Fruit fly (Drosophila melanogaster) whole organism, embryonic: ENCODE measurements around the gene Sirt4.

Experiments
- B-H1 ChIP-seq: fragments of 200-800 bp; sonication (Bioruptor generic); IDR thresholded peaks from 3 replicates; pipeline ENCODE4 v1.3.6; 2022; ENCODE audit warnings: missing biosample characterization, missing genetic modification characterization
- CG10267 ChIP-seq: fragments of 200-800 bp; sonication (Bioruptor generic); optimal IDR thresholded peaks from 2 replicates; lab custom pipeline; 2018; ENCODE audit warnings: missing biosample characterization, mild to moderate bottlenecking, missing genetic modification characterization, moderate library complexity
- CG10462 ChIP-seq: fragments of 200-800 bp; sonication (Bioruptor generic); optimal IDR thresholded peaks from 2 replicates; lab custom pipeline; 2016; ENCODE audit warnings: missing biosample characterization, missing genetic modification characterization
- CG10565 ChIP-seq: fragments of 200-800 bp; sonication (Bioruptor generic); optimal IDR thresholded peaks from 3 replicates; lab custom pipeline; 2016; ENCODE audit warnings: missing biosample characterization, mild to moderate bottlenecking, missing genetic modification characterization
- CG11456 ChIP-seq: fragments of 200-800 bp; sonication (Bioruptor generic); IDR thresholded peaks from 3 replicates; pipeline ENCODE4 v1.3.6; 2022; ENCODE audit warnings: missing biosample characterization, missing genetic modification characterization
- CG11723 ChIP-seq: fragments of 200-800 bp; sonication (Bioruptor generic); optimal IDR thresholded peaks from 2 replicates; lab custom pipeline; 2017; ENCODE audit warnings: missing biosample characterization, mild to moderate bottlenecking, missing genetic modification characterization
- CG12659 ChIP-seq: fragments of 200-800 bp; sonication (Bioruptor generic); optimal IDR thresholded peaks from 3 replicates; lab custom pipeline; 2017; ENCODE audit warnings: mild to moderate bottlenecking, missing biosample characterization, missing genetic modification reagents, missing genetic modification characterization
- CG13424 ChIP-seq: fragments of 200-800 bp; sonication (Bioruptor generic); optimal IDR thresholded peaks from 2 replicates; lab custom pipeline; 2019; ENCODE audit warnings: missing biosample characterization, mild to moderate bottlenecking, missing genetic modification characterization, moderate library complexity
- CG15514 ChIP-seq: fragments of 200-800 bp; sonication (Bioruptor generic); optimal IDR thresholded peaks from 3 replicates; lab custom pipeline; 2017; ENCODE audit warnings: missing biosample characterization, missing genetic modification characterization, mild to moderate bottlenecking, moderate library complexity, missing genetic modification reagents
- CG1602 ChIP-seq: fragments of 200-800 bp; sonication (Bioruptor generic); optimal IDR thresholded peaks from 3 replicates; lab custom pipeline; 2016; ENCODE audit warnings: missing biosample characterization, missing genetic modification characterization
- CG18011 ChIP-seq: fragments of 200-800 bp; sonication (Bioruptor generic); optimal IDR thresholded peaks from 2 replicates; lab custom pipeline; 2017; ENCODE audit warnings: missing biosample characterization, missing genetic modification characterization, mild to moderate bottlenecking, moderate library complexity, missing genotype
- CG2120 ChIP-seq: fragments of 200-800 bp; sonication (Bioruptor generic); optimal IDR thresholded peaks from 3 replicates; lab custom pipeline; 2016; ENCODE audit warnings: missing biosample characterization, missing genetic modification characterization
- CG2202 ChIP-seq: fragments of 200-800 bp; sonication (Bioruptor generic); optimal IDR thresholded peaks from 2 replicates; lab custom pipeline; 2018; ENCODE audit warnings: missing biosample characterization, mild to moderate bottlenecking, missing genetic modification characterization
- CG2889 ChIP-seq: fragments of 200-800 bp; sonication (Bioruptor generic); IDR thresholded peaks from 3 replicates; pipeline ENCODE4 v1.3.6; 2022; ENCODE audit warnings: missing biosample characterization, missing genetic modification characterization
- CG30403 ChIP-seq: fragments of 200-800 bp; sonication (Bioruptor generic); optimal IDR thresholded peaks from 3 replicates; lab custom pipeline; 2016; ENCODE audit warnings: missing biosample characterization, missing genetic modification characterization
- CG31441 ChIP-seq: fragments of 200-800 bp; sonication (Bioruptor generic); IDR thresholded peaks from 2 replicates; pipeline ENCODE4 v1.3.6; 2022; ENCODE audit warnings: missing biosample characterization, missing genetic modification characterization
- CG32772 ChIP-seq: fragments of 200-800 bp; sonication (Bioruptor generic); IDR thresholded peaks from 2 replicates; pipeline ENCODE4 v1.3.6; 2022; ENCODE audit warnings: missing biosample characterization, missing genetic modification characterization
- CG3838 ChIP-seq: fragments of 200-800 bp; sonication (Bioruptor generic); optimal IDR thresholded peaks from 3 replicates; lab custom pipeline; 2016; ENCODE audit warnings: missing biosample characterization, missing genetic modification characterization
- CG3847 ChIP-seq: fragments of 200-800 bp; sonication (Bioruptor generic); IDR thresholded peaks from 2 replicates; pipeline ENCODE4 v1.3.6; 2022; ENCODE audit warnings: missing biosample characterization, missing genetic modification characterization
- CG4617 ChIP-seq: fragments of 200-800 bp; sonication (Bioruptor generic); optimal IDR thresholded peaks from 3 replicates; lab custom pipeline; 2016; ENCODE audit warnings: missing biosample characterization, missing genetic modification characterization, borderline replicate concordance
- CG5180 ChIP-seq: fragments of 200-800 bp; sonication (Bioruptor generic); optimal IDR thresholded peaks from 3 replicates; lab custom pipeline; 2017; ENCODE audit warnings: missing biosample characterization, missing genetic modification characterization, mild to moderate bottlenecking, moderate library complexity, missing genetic modification reagents
- CG8290 ChIP-seq, 3 experiments: fragments of 200-800 bp; sonication (Bioruptor generic); optimal IDR thresholded peaks; 2 replicates each; lab custom pipeline; 2016 to 2019; ENCODE audit warnings: missing biosample characterization in 3 of 3, missing genetic modification characterization in 3 of 3, mild to moderate bottlenecking in 2 of 3, moderate library complexity in 1 of 3
- CG8924 ChIP-seq: fragments of 200-800 bp; optimal IDR thresholded peaks from 3 replicates; lab custom pipeline; 2019; ENCODE audit warnings: missing biosample characterization, mild to moderate bottlenecking, missing genetic modification characterization, moderate library complexity
- CG9932 ChIP-seq: fragments of 200-800 bp; sonication (Bioruptor generic); IDR thresholded peaks from 2 replicates; pipeline ENCODE4 v1.3.6; 2022; ENCODE audit warnings: missing biosample characterization, missing genetic modification characterization
- CoRest ChIP-seq: fragments of 200-800 bp; sonication (Bioruptor generic); optimal IDR thresholded peaks from 3 replicates; lab custom pipeline; 2018; ENCODE audit warnings: missing biosample characterization, mild to moderate bottlenecking, missing genetic modification characterization, moderate library complexity
- Dad ChIP-seq: fragments of 200-800 bp; sonication (Bioruptor generic); optimal IDR thresholded peaks from 3 replicates; lab custom pipeline; 2016; ENCODE audit warnings: missing biosample characterization, missing genetic modification characterization
- Dek ChIP-seq: fragments of 200-800 bp; sonication (Bioruptor generic); optimal IDR thresholded peaks from 3 replicates; lab custom pipeline; 2019; ENCODE audit warnings: missing biosample characterization, mild to moderate bottlenecking, missing genetic modification characterization, moderate library complexity
- Dll ChIP-seq: fragments of 200-800 bp; sonication (Bioruptor generic); IDR thresholded peaks from 4 replicates; pipeline ENCODE4 v1.3.6; 2022; ENCODE audit warnings: missing biosample characterization, missing genetic modification characterization; ENCODE audit not compliant: partially characterized antibody
- H2.0 ChIP-seq: fragments of 200-800 bp; sonication (Bioruptor generic); IDR thresholded peaks from 2 replicates; pipeline ENCODE4 v1.3.6; 2022; ENCODE audit warnings: missing biosample characterization, missing genetic modification characterization
- Opbp ChIP-seq: fragments of 200-800 bp; sonication (Bioruptor generic); IDR thresholded peaks from 3 replicates; pipeline ENCODE4 v1.3.6; 2022; ENCODE audit warnings: missing biosample characterization, missing genetic modification characterization; ENCODE audit not compliant: partially characterized antibody
- Optix ChIP-seq: fragments of 200-800 bp; sonication (Bioruptor generic); IDR thresholded peaks from 3 replicates; pipeline ENCODE4 v1.3.6; 2022; ENCODE audit warnings: missing biosample characterization, missing genetic modification characterization
- Pdp1 ChIP-seq, 2 experiments: fragments of 200-800 bp; sonication (Bioruptor generic); optimal IDR thresholded peaks; 3 replicates each; lab custom pipeline; 2016; ENCODE audit warnings: missing biosample characterization in 2 of 2, missing genetic modification characterization in 2 of 2, mild to moderate bottlenecking in 1 of 2, moderate library complexity in 1 of 2
- Rfx ChIP-seq: fragments of 200-800 bp; sonication (Bioruptor generic); IDR thresholded peaks from 2 replicates; pipeline ENCODE4 v1.3.6; 2022; ENCODE audit warnings: missing biosample characterization, missing genetic modification characterization
- Sox102F ChIP-seq: fragments of 200-800 bp; sonication (Bioruptor generic); optimal IDR thresholded peaks from 2 replicates; lab custom pipeline; 2018; ENCODE audit warnings: missing biosample characterization, mild to moderate bottlenecking, missing genetic modification characterization, moderate library complexity
- Sry-β ChIP-seq: fragments of 200-800 bp; sonication (Bioruptor generic); optimal IDR thresholded peaks from 2 replicates; lab custom pipeline; 2018; ENCODE audit warnings: missing biosample characterization, mild to moderate bottlenecking, missing genetic modification characterization, moderate library complexity
- Taf1 ChIP-seq: fragments of 200-800 bp; sonication (Bioruptor generic); IDR thresholded peaks from 2 replicates; pipeline ENCODE4 v1.3.6; 2022; ENCODE audit warnings: missing biosample characterization, missing genetic modification characterization
- cad ChIP-seq: fragments of >200 bp; optimal IDR thresholded peaks from 2 replicates; lab custom pipeline; 2017; ENCODE audit warnings: missing biosample characterization, missing genetic modification characterization
- cg ChIP-seq: fragments of 200-800 bp; sonication (Bioruptor generic); optimal IDR thresholded peaks from 3 replicates; lab custom pipeline; 2019; ENCODE audit warnings: missing biosample characterization, mild to moderate bottlenecking, missing genetic modification characterization, moderate library complexity
- chm ChIP-seq: fragments of 200-800 bp; sonication (Bioruptor generic); IDR thresholded peaks from 2 replicates; pipeline ENCODE4 v1.3.6; 2022; ENCODE audit warnings: missing biosample characterization, missing genetic modification characterization
- croc ChIP-seq: fragments of 200-800 bp; sonication (Bioruptor generic); conservative IDR thresholded peaks from 3 replicates; pipeline ENCODE4 v1.3.6; 2022; ENCODE audit warnings: missing biosample characterization, missing genetic modification characterization
- dpn ChIP-seq, 2 experiments: fragments of 200-800 bp; sonication (Bioruptor generic); optimal IDR thresholded peaks; 3 replicates each; lab custom pipeline; 2016; ENCODE audit warnings: missing biosample characterization in 2 of 2, missing genetic modification characterization in 2 of 2
- ewg ChIP-seq: fragments of 200-800 bp; sonication (Bioruptor generic); optimal IDR thresholded peaks from 3 replicates; lab custom pipeline; 2017; ENCODE audit warnings: mild to moderate bottlenecking, missing biosample characterization, missing genetic modification reagents, missing genetic modification characterization
- luna ChIP-seq: fragments of 200-800 bp; sonication (Bioruptor generic); optimal IDR thresholded peaks from 2 replicates; lab custom pipeline; 2016; ENCODE audit warnings: missing biosample characterization, missing genetic modification characterization
- mirr ChIP-seq: fragments of 200-800 bp; sonication (Bioruptor generic); optimal IDR thresholded peaks from 3 replicates; lab custom pipeline; 2018; ENCODE audit warnings: missing biosample characterization, mild to moderate bottlenecking, missing genetic modification characterization
- p53 ChIP-seq: fragments of 200-800 bp; sonication (Bioruptor generic); optimal IDR thresholded peaks from 2 replicates; lab custom pipeline; 2016; ENCODE audit warnings: missing biosample characterization, missing genetic modification characterization
- pita ChIP-seq: fragments of 200-800 bp; sonication (Bioruptor generic); optimal IDR thresholded peaks from 2 replicates; lab custom pipeline; 2017; ENCODE audit warnings: missing biosample characterization, mild to moderate bottlenecking, missing genetic modification characterization
- pum ChIP-seq: fragments of 200-800 bp; sonication (Bioruptor generic); optimal IDR thresholded peaks from 2 replicates; lab custom pipeline; 2016; ENCODE audit warnings: missing biosample characterization, missing genetic modification characterization
- tna ChIP-seq: fragments of 200-800 bp; sonication (Bioruptor generic); IDR thresholded peaks from 2 replicates; pipeline ENCODE4 v1.3.6; 2022; ENCODE audit warnings: missing biosample characterization, missing genetic modification characterization; ENCODE audit not compliant: partially characterized antibody
- wek ChIP-seq: fragments of 200-800 bp; sonication (Bioruptor generic); optimal IDR thresholded peaks from 3 replicates; lab custom pipeline; 2018; ENCODE audit warnings: missing biosample characterization, mild to moderate bottlenecking, missing genetic modification characterization, moderate library complexity

The Sirt4 gene

dm6 chrX:5698087-5698727, 32.5 kb upstream of the Sirt4 start, which contains the start of gene AdamTS-B (continued):
- TF ChIP-seq CG8290 (GFP tag; optimal IDR thresholded peaks at IDR 0.05; lab: Kevin White, UChicago), result peak; percentile 47
- no peak for TF ChIP-seq CG8290 (tag; optimal IDR thresholded peaks at IDR 0.05; lab: Kevin White, UChicago)
- peak; percentile 68 for TF ChIP-seq Rfx (GFP tag; lab: Robert Waterston, UW)
- TF ChIP-seq CoRest, result peak; percentile 69
- peak; percentile 98 for TF ChIP-seq CG5180 (GFP tag; lab: Kevin White, UChicago)
- no peak for TF ChIP-seq Optix (GFP tag; lab: Robert Waterston, UW)
- TF ChIP-seq CG30403, result peak; percentile 65
- TF ChIP-seq Dad (GFP tag; lab: Kevin White, UChicago), result no peak
- no peak for TF ChIP-seq CG15514 (GFP tag; lab: Kevin White, UChicago)
- TF ChIP-seq Taf1 (GFP tag; lab: Robert Waterston, UW), result no peak; the same call in 1 of the 2 replicates
- peak; percentile 9 for TF ChIP-seq CG1602 (GFP tag; lab: Kevin White, UChicago)
- TF ChIP-seq CG18011 (GFP tag; lab: Kevin White, UChicago), result no peak
- TF ChIP-seq dpn (GFP tag; optimal IDR thresholded peaks at IDR 0.05; lab: Kevin White, UChicago), result peak; percentile 9 to 23
- TF ChIP-seq chm (GFP tag; lab: Robert Waterston, UW), result no peak
- no peak for TF ChIP-seq wek
- no peak for TF ChIP-seq Opbp (GFP tag; lab: Robert Waterston, UW)
- TF ChIP-seq CG32772 (GFP tag; lab: Robert Waterston, UW), result no peak
- TF ChIP-seq CG4617 (GFP tag; lab: Kevin White, UChicago), result no peak
- TF ChIP-seq CG10462, result peak; percentile 10
- TF ChIP-seq p53, result no peak
- TF ChIP-seq H2.0, result peak; percentile 22; the same call in 1 of the 2 replicates
- peak; percentile 36 for TF ChIP-seq Dek (tag; lab: Kevin White, UChicago)
- peak; percentile 63 for TF ChIP-seq CG9932 (GFP tag; lab: Robert Waterston, UW)
- peak; percentile 3 for TF ChIP-seq CG2202 (tag; lab: Kevin White, UChicago)
- peak; percentile 88 for TF ChIP-seq Sry-β (GFP tag; lab: Kevin White, UChicago)
- TF ChIP-seq Sox102F (GFP tag; lab: Kevin White, UChicago), result peak; percentile 38
- TF ChIP-seq croc (GFP tag; lab: Robert Waterston, UW), result peak; percentile 48
- TF ChIP-seq cad (GFP tag; lab: Kevin White, UChicago), result no peak
- TF ChIP-seq CG3847, result peak; percentile 35; the same call in 1 of the 2 replicates
- TF ChIP-seq tna (GFP tag; lab: Robert Waterston, UW), result no peak
- TF ChIP-seq CG8924 (tag; lab: Kevin White, UChicago), result no peak
- TF ChIP-seq CG3838, result no peak
- peak; percentile 4 for TF ChIP-seq CG11723 (GFP tag; lab: Kevin White, UChicago)
- no peak for TF ChIP-seq pum (GFP tag; lab: Kevin White, UChicago)
- peak; percentile 57 for TF ChIP-seq CG13424 (tag; lab: Kevin White, UChicago)
- no peak for TF ChIP-seq CG10565
- TF ChIP-seq cg (GFP tag; lab: Kevin White, UChicago), result no peak
- peak; percentile 43 for TF ChIP-seq CG2120
- no peak for TF ChIP-seq Dll
- TF ChIP-seq ewg (GFP tag; lab: Kevin White, UChicago), result peak; percentile 8
- peak; percentile 67 for TF ChIP-seq CG31441 (GFP tag; lab: Robert Waterston, UW)
- TF ChIP-seq CG10267 (tag; lab: Kevin White, UChicago), result peak; percentile 41
- TF ChIP-seq B-H1 (GFP tag; lab: Robert Waterston, UW), result no peak
- no peak for TF ChIP-seq luna (GFP tag; lab: Kevin White, UChicago)
- no peak for TF ChIP-seq mirr (GFP tag; lab: Kevin White, UChicago)
- no peak for TF ChIP-seq pita (GFP tag; lab: Kevin White, UChicago)
- peak; percentile 41 for TF ChIP-seq CG12659 (GFP tag; lab: Kevin White, UChicago)
- TF ChIP-seq CG11456 (GFP tag; lab: Robert Waterston, UW), result 0 out of 3 replicates have a peak, but pooled peaks have one; percentile 40
- peak; percentile 11 to 21 for TF ChIP-seq Pdp1 (GFP tag; optimal IDR thresholded peaks at IDR 0.05; lab: Kevin White, UChicago)
- no peak for TF ChIP-seq CG2889
